Fruit fly (Drosophila melanogaster) Kc167 (cell line): ENCODE data around the gene CG13282.

ENCODE experiments used
- Myc ChIP-seq: fragments of >200 bp; optimal IDR thresholded peaks from 2 replicates; lab custom pipeline; 2017; ENCODE audit warnings: missing external identifiers
- Sin3A ChIP-seq: fragments of >200 bp; optimal IDR thresholded peaks from 2 replicates; lab custom pipeline; 2018; ENCODE audit warnings: missing external identifiers
- h ChIP-seq: fragments of >200 bp; optimal IDR thresholded peaks from 3 replicates; lab custom pipeline; 2018; ENCODE audit warnings: missing external identifiers
- insv ChIP-seq: fragments of >200 bp; optimal IDR thresholded peaks from 3 replicates; lab custom pipeline; 2018; ENCODE audit warnings: missing external identifiers
- psq ChIP-seq: fragments of >200 bp; optimal IDR thresholded peaks from 2 replicates; lab custom pipeline; 2017; ENCODE audit warnings: missing external identifiers
- ttk ChIP-seq: sonication (Bioruptor generic); optimal IDR thresholded peaks from 2 replicates; lab custom pipeline; 2017; ENCODE audit warnings: missing external identifiers

DNA sequence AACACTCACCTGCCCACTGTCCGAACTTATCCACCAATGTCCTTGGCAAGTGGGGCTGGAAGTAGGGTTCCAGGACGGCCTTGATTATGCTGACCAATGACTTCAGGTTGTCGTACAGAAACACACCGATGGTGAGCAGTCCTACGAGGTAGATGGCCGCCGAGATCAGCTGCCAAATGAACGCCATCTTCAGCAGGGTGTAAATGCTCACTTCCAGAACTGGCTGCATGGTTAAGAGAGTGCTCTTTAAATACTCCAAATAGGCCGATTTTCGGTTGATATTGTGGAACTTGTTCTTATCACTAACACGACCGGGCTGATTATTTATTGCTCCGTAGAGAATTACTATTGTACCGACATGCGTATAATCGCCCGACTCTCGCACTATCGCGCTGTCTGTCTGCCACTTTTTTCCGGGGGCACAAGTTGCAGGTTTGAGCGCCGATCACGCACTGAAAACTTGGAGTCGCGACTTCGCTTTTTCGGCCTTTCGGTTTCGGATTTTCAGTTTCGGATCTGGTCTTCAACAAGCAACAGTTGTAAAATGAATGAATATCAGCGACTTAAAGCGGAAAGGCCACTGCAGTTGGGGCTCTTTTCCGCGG is 12.5 kb upstream of the CG13282 start:
- TF ChIP-seq insv: no peak
- TF ChIP-seq psq (lab: Kevin White, UChicago): no peak
- TF ChIP-seq h (lab: Kevin White, UChicago): no peak
- no peak for TF ChIP-seq Myc (lab: Kevin White, UChicago)
- no peak for TF ChIP-seq ttk (lab: Kevin White, UChicago)
- no peak for TF ChIP-seq Sin3A (lab: Kevin White, UChicago)
